Fruit fly (Drosophila melanogaster): ENCODE data around the gene CtsB.

Gene CtsB

DNA sequence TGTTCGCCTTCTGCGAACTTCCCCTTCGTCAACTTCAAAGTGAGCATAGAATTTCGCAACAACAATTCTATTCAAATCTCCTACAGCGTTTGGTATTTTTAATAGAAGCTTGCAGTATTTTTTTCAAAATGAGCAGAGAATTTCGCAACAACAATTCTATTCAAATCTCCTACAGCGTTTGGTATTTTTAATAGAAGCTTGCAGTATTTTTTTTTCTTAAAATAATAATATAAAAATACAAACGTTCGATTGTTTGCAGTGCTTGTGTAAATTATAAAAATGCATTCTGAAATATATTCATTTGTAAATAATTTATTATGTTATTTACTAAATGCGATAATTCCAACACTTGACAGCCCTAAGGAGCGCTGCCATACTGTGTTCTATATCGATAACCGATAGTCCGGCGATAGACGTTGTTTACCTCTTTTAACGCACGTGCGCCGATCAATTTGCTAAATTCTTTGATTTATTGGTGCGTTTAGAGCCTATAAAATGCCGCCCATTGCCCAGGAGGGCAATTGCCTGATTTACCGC, 25.1 kb downstream of the CtsB start, which contains the start of the genes CG32625 and Rtc1 (continued):
- TF ChIP-seq z (GFP tag; IDR thresholded peaks at IDR 0.05) = no peak
- peak; percentile 51 for TF ChIP-seq dysf (GFP tag; IDR thresholded peaks at IDR 0.05)
- peak; percentile 28 for TF ChIP-seq CG3281 (GFP tag; optimal IDR thresholded peaks at IDR 0.05)
- no peak for TF ChIP-seq cas (GFP tag; IDR thresholded peaks at IDR 0.05)
- TF ChIP-seq Ets97D (GFP tag; optimal IDR thresholded peaks at IDR 0.05) = peak; percentile 40
- no peak for TF ChIP-seq Antp (GFP tag; optimal IDR thresholded peaks at IDR 0.05)
- no peak for TF ChIP-seq esg (GFP tag; conservative IDR thresholded peaks at IDR 0.05)
- TF ChIP-seq ken (GFP tag; IDR thresholded peaks at IDR 0.05) = peak; percentile 62; the same call in 1 of the 3 replicates
- no peak for TF ChIP-seq hb (GFP tag; IDR thresholded peaks at IDR 0.05; ENCODE audit: partially characterized antibody)
- TF ChIP-seq bbx (GFP tag; IDR thresholded peaks at IDR 0.05; ENCODE audit: partially characterized antibody) = peak; percentile 45
- TF ChIP-seq ERR (GFP tag; optimal IDR thresholded peaks at IDR 0.05) = no peak
- TF ChIP-seq CG1647 (GFP tag; optimal IDR thresholded peaks at IDR 0.05) = no peak
- peak; percentile 5 for TF ChIP-seq CG4328 (GFP tag; optimal IDR thresholded peaks at IDR 0.05)
- TF ChIP-seq odd (GFP tag; optimal IDR thresholded peaks at IDR 0.05) = peak; percentile 8
- no peak for TF ChIP-seq CG16815 (GFP tag; optimal IDR thresholded peaks at IDR 0.05)
- TF ChIP-seq mld (GFP tag; IDR thresholded peaks at IDR 0.05; ENCODE audit: partially characterized antibody) = no peak
- peak; percentile 54 for TF ChIP-seq CG18599 (GFP tag; optimal IDR thresholded peaks at IDR 0.05)
- TF ChIP-seq CG43689 (GFP tag; IDR thresholded peaks at IDR 0.05) = no peak
- no peak for TF ChIP-seq jumu (GFP tag; optimal IDR thresholded peaks at IDR 0.05)
- TF ChIP-seq Hr39 (optimal IDR thresholded peaks at IDR 0.05) = no peak
- no peak for TF ChIP-seq CG7987 (GFP tag; optimal IDR thresholded peaks at IDR 0.05)
- no peak for TF ChIP-seq stc (GFP tag; IDR thresholded peaks at IDR 0.05)
- TF ChIP-seq Dip2 (GFP tag; IDR thresholded peaks at IDR 0.05) = no peak
- peak; percentile 41 for TF ChIP-seq CG7556 (GFP tag; optimal IDR thresholded peaks at IDR 0.05)
- TF ChIP-seq CG2889 (GFP tag; IDR thresholded peaks at IDR 0.05) = no peak
- peak; percentile 40 for TF ChIP-seq NfI (GFP tag; optimal IDR thresholded peaks at IDR 0.05)
- no peak for TF ChIP-seq peb (GFP tag; IDR thresholded peaks at IDR 0.05)
- peak; percentile 21 for TF ChIP-seq CG4854 (GFP tag; optimal IDR thresholded peaks at IDR 0.05)
- peak; percentile 61 for TF ChIP-seq CG32532 (GFP tag; IDR thresholded peaks at IDR 0.05)
- no peak for TF ChIP-seq Mrtf (GFP tag; IDR thresholded peaks at IDR 0.05)
- no peak for TF ChIP-seq pros (GFP tag; optimal IDR thresholded peaks at IDR 0.05)
- no peak for TF ChIP-seq CG11696 (GFP tag; IDR thresholded peaks at IDR 0.05)
- TF ChIP-seq CG1233 (GFP tag; optimal IDR thresholded peaks at IDR 0.05) = no peak
- peak; percentile 41 for TF ChIP-seq CG7839 (tag; optimal IDR thresholded peaks at IDR 0.05)
- TF ChIP-seq HHEX (GFP tag; optimal IDR thresholded peaks at IDR 0.05) = no peak
- TF ChIP-seq CG17802 (tag; optimal IDR thresholded peaks at IDR 0.05) = no peak
- no peak for TF ChIP-seq gro (GFP tag; optimal IDR thresholded peaks at IDR 0.05)
- TF ChIP-seq CoRest (tag; optimal IDR thresholded peaks at IDR 0.05) = peak; percentile 60

dm6 chrX:13755152-13755557, 26.8 kb downstream of the CtsB start, which contains the start of gene Pdcd4:
Gene Pdcd4 (minus strand): TSS chrX:13755406.
- peak; percentile 24 for TF ChIP-seq Mad (GFP tag; optimal IDR thresholded peaks at IDR 0.05)
- no peak for TF ChIP-seq CG5953 (GFP tag; IDR thresholded peaks at IDR 0.05)
- no peak for TF ChIP-seq Six4 (GFP tag; optimal IDR thresholded peaks at IDR 0.05)
- no peak for TF ChIP-seq repo (GFP tag; optimal IDR thresholded peaks at IDR 0.05)
- no peak for TF ChIP-seq Aef1 (GFP tag; IDR thresholded peaks at IDR 0.05)
- TF ChIP-seq ase (GFP tag; IDR thresholded peaks at IDR 0.05) = 0 out of 3 replicates have a peak, but pooled peaks have one; percentile 16
- peak; percentile 0 for TF ChIP-seq Nf-YC (tag; optimal IDR thresholded peaks at IDR 0.05)
- TF ChIP-seq sr (GFP tag; IDR thresholded peaks at IDR 0.05) = 0 out of 3 replicates have a peak, but pooled peaks have one; percentile 9
- TF ChIP-seq CG43689 (GFP tag; IDR thresholded peaks at IDR 0.05) = no peak
- no peak for TF ChIP-seq CG8944 (GFP tag; optimal IDR thresholded peaks at IDR 0.05)
- no peak for TF ChIP-seq HLH3B (GFP tag; IDR thresholded peaks at IDR 0.05)
- TF ChIP-seq eyg (GFP tag; optimal IDR thresholded peaks at IDR 0.05) = no peak
- no peak for TF ChIP-seq odd (GFP tag; optimal IDR thresholded peaks at IDR 0.05)
- TF ChIP-seq CG14014 (GFP tag; IDR thresholded peaks at IDR 0.05) = no peak
- no peak for TF ChIP-seq CG7556 (GFP tag; optimal IDR thresholded peaks at IDR 0.05)
- TF ChIP-seq kah (GFP tag; optimal IDR thresholded peaks at IDR 0.05) = no peak
- TF ChIP-seq jumu (GFP tag; optimal IDR thresholded peaks at IDR 0.05) = no peak
- TF ChIP-seq fd96Cb (tag; optimal IDR thresholded peaks at IDR 0.05) = no peak
- no peak for TF ChIP-seq ara (GFP tag; IDR thresholded peaks at IDR 0.05)
